Fruit fly (Drosophila melanogaster) whole organism, embryonic: ENCODE measurements around the gene CG16854.

ENCODE experiments used
- Atf3 ChIP-seq: fragments of 200-800 bp; sonication (Bioruptor generic); optimal IDR thresholded peaks from 3 replicates; lab custom pipeline; 2016; ENCODE audit warnings: missing biosample characterization, missing genetic modification characterization
- CG11504 ChIP-seq: fragments of 200-800 bp; sonication (Bioruptor generic); optimal IDR thresholded peaks from 3 replicates; lab custom pipeline; 2019; ENCODE audit warnings: missing biosample characterization, mild to moderate bottlenecking, missing genetic modification characterization, moderate library complexity
- CG16779 ChIP-seq: fragments of 200-800 bp; sonication (Bioruptor generic); IDR thresholded peaks from 2 replicates; pipeline ENCODE4 v1.3.6; 2022; ENCODE audit warnings: missing biosample characterization, missing genetic modification characterization
- CG7271 ChIP-seq: fragments of 200-800 bp; sonication (Bioruptor generic); optimal IDR thresholded peaks from 2 replicates; lab custom pipeline; 2018; ENCODE audit warnings: missing biosample characterization, mild to moderate bottlenecking, missing genetic modification characterization, moderate library complexity
- CG7786 ChIP-seq: fragments of 200-800 bp; sonication (Bioruptor generic); optimal IDR thresholded peaks from 2 replicates; lab custom pipeline; 2016; ENCODE audit warnings: missing biosample characterization, missing genetic modification characterization
- CG9797 ChIP-seq: fragments of 200-800 bp; sonication (Bioruptor generic); optimal IDR thresholded peaks from 3 replicates; lab custom pipeline; 2018; ENCODE audit warnings: missing biosample characterization, mild to moderate bottlenecking, missing genetic modification characterization
- MESR4 ChIP-seq: fragments of 200-800 bp; sonication (Bioruptor generic); optimal IDR thresholded peaks from 2 replicates; lab custom pipeline; 2018; ENCODE audit warnings: missing biosample characterization, mild to moderate bottlenecking, missing genetic modification characterization, moderate library complexity
- Tbp ChIP-seq: fragments of >200 bp; optimal IDR thresholded peaks from 2 replicates; lab custom pipeline; 2018; ENCODE audit warnings: missing biosample characterization, missing genetic modification characterization
- ap ChIP-seq: fragments of 200-800 bp; sonication (Bioruptor generic); IDR thresholded peaks from 2 replicates; pipeline ENCODE4 v1.3.6; 2022; ENCODE audit warnings: missing biosample characterization, missing genetic modification characterization
- cato ChIP-seq: fragments of 200-800 bp; sonication (Bioruptor generic); optimal IDR thresholded peaks from 2 replicates; lab custom pipeline; 2016; ENCODE audit warnings: missing biosample characterization, missing genetic modification characterization, borderline replicate concordance
- mirr ChIP-seq: fragments of 200-800 bp; sonication (Bioruptor generic); optimal IDR thresholded peaks from 3 replicates; lab custom pipeline; 2018; ENCODE audit warnings: missing biosample characterization, mild to moderate bottlenecking, missing genetic modification characterization
- pita ChIP-seq: fragments of 200-800 bp; sonication (Bioruptor generic); optimal IDR thresholded peaks from 2 replicates; lab custom pipeline; 2017; ENCODE audit warnings: missing biosample characterization, mild to moderate bottlenecking, missing genetic modification characterization
- sima ChIP-seq: fragments of 200-800 bp; sonication (Bioruptor generic); optimal IDR thresholded peaks from 2 replicates; lab custom pipeline; 2016; ENCODE audit warnings: missing biosample characterization, missing genetic modification characterization
- tup ChIP-seq: fragments of 200-800 bp; sonication (Bioruptor generic); optimal IDR thresholded peaks from 2 replicates; lab custom pipeline; 2016; ENCODE audit warnings: missing biosample characterization, mild to moderate bottlenecking, missing genetic modification characterization, moderate library complexity

- TF ChIP-seq CG11504 (no peak), Atf3 (GFP tag; lab: Kevin White, UChicago) (no peak), ap (GFP tag; lab: Robert Waterston, UW) (no peak), CG7786 (GFP tag; lab: Kevin White, UChicago) (no peak), tup (GFP tag; lab: Kevin White, UChicago) (no peak), Tbp (GFP tag; lab: Kevin White, UChicago) (no peak), CG9797 (no peak), cato (GFP tag; lab: Kevin White, UChicago) (no peak), mirr (GFP tag; lab: Kevin White, UChicago) (no peak), MESR4 (GFP tag; lab: Kevin White, UChicago) (no peak), CG7271 (tag; lab: Kevin White, UChicago) (no peak), CG16779 (no peak), pita (GFP tag; lab: Kevin White, UChicago) (no peak), sima (GFP tag; lab: Kevin White, UChicago) (no peak)
Measured at dm6 chr2L:11052493-11052788, 34.1 kb upstream of the CG16854 start.
